Worm (Caenorhabditis elegans) whole organism, L4/young adult: ENCODE results near the gene srh-284.

Experiments used
- W03F9.2 ChIP-seq: fragments of 150-350 bp; optimal IDR thresholded peaks from 2 replicates; lab custom pipeline; 2014; ENCODE audit warnings: missing biosample characterization, missing genetic modification characterization
- dao-5 ChIP-seq: sonication (generic microtip); optimal IDR thresholded peaks from 2 replicates; lab custom pipeline; 2016; ENCODE audit warnings: missing genotype, missing genetic modification characterization, moderate library complexity, missing compliant biosample characterization

DNA sequence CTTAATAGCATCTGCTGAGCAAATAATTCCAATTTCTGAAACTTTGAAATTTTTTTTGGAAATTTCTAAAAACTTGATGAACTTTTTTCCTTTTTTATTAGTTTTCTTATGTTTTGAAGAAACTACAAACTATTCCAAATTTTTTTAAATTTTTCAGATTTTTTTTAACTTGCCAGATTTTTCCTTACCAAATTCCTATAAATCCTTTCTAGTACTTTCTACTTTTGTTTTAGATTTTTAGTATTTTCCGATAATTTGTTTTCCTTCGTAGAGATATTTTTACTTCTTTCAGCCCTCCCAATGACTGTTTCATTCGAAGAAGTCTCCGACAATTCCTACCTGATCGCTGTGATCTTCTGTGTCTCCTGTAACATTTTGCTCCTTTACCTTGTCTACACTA lies 48.7 kb upstream of the srh-284 start, which contains the start of gene str-77:
- TF ChIP-seq W03F9.2 (tag; lab: Kevin White, UChicago) (no peak), dao-5 (tag; lab: Kevin White, UChicago) (no peak)
